Fruit fly (Drosophila melanogaster) Kc167 (cell line): Measurements from ENCODE around the gene CG46394.

Experiments used
- Myc ChIP-seq: fragments of >200 bp; optimal IDR thresholded peaks from 2 replicates; lab custom pipeline; 2017; ENCODE audit warnings: missing external identifiers
- Sin3A ChIP-seq: fragments of >200 bp; optimal IDR thresholded peaks from 2 replicates; lab custom pipeline; 2018; ENCODE audit warnings: missing external identifiers
- h ChIP-seq: fragments of >200 bp; optimal IDR thresholded peaks from 3 replicates; lab custom pipeline; 2018; ENCODE audit warnings: missing external identifiers
- insv ChIP-seq: fragments of >200 bp; optimal IDR thresholded peaks from 3 replicates; lab custom pipeline; 2018; ENCODE audit warnings: missing external identifiers
- psq ChIP-seq: fragments of >200 bp; optimal IDR thresholded peaks from 2 replicates; lab custom pipeline; 2017; ENCODE audit warnings: missing external identifiers
- ttk ChIP-seq: sonication (Bioruptor generic); optimal IDR thresholded peaks from 2 replicates; lab custom pipeline; 2017; ENCODE audit warnings: missing external identifiers

DNA sequence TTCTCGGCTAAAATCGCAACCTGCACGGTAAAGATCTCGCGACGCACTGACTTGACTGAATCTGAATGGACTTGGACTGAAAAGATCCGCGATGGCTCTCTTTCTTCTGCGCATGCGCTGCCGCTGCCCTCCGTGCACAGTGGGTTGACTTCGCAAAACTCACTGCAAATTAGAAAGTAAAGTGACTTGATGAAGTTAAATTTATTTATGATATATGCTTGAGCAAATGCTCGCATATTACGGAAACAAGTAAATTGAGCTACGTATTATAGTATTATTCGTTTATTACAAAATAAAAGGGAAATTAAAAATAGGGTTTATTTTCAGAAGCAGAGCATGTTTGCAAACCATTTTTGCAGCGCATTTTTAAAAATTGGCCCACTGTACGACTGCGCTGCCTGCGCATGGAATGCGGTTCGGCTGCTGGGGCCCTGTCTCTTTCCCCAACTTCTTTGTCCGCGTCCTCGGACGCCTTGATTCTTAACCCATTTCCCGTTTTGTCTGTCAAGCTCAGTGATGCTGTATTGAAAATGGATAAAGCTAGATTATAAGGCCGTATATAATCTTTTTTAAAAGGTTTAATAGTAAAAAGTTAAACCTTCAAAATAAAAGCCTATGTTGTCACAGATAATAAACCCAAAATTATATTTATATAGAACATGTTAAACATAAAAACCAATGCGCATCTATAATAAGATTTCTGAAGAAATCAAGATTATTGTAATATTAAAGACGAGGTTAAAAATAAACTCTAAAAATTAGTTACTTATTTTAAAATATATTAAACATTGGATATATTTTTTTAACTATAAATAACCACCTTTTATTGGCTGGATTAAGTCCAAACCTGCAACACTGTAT, 12.2 kb upstream of the CG46394 start, which contains the start of gene rt:
- TF ChIP-seq psq (lab: Kevin White, UChicago) (no peak), insv (lab: Kevin White, UChicago) (no peak), h (lab: Kevin White, UChicago) (no peak), ttk (lab: Kevin White, UChicago) (no peak), Sin3A (lab: Kevin White, UChicago) (no peak), Myc (lab: Kevin White, UChicago) (no peak)
